Fruit fly (Drosophila melanogaster): Measurements from ENCODE around the gene CG3198.

Gene CG3198

dm6 chrX:6694105-6694788, 20.5 kb upstream of the CG3198 start:
- no peak for TF ChIP-seq GATAd (GFP tag; optimal IDR thresholded peaks at IDR 0.05)
- TF ChIP-seq Dif (GFP tag; optimal IDR thresholded peaks at IDR 0.05; ENCODE audit: partially characterized antibody): peak; percentile 26
- TF ChIP-seq Abd-B (GFP tag; optimal IDR thresholded peaks at IDR 0.05): peak; percentile 41
- no peak for TF ChIP-seq Vsx2 (GFP tag; optimal IDR thresholded peaks at IDR 0.05; ENCODE audit: partially characterized antibody)
- TF ChIP-seq ey (GFP tag; optimal IDR thresholded peaks at IDR 0.05): no peak
- no peak for TF ChIP-seq dmrt93B (GFP tag; optimal IDR thresholded peaks at IDR 0.05)
- no peak for TF ChIP-seq fru (GFP tag; optimal IDR thresholded peaks at IDR 0.05)
- peak; percentile 79 for TF ChIP-seq psq (GFP tag; optimal IDR thresholded peaks at IDR 0.05)
- TF ChIP-seq rgr (GFP tag; optimal IDR thresholded peaks at IDR 0.05): no peak
- TF ChIP-seq Sp1 (GFP tag; optimal IDR thresholded peaks at IDR 0.05): no peak
- peak; percentile 8 for TF ChIP-seq Hr78 (GFP tag; optimal IDR thresholded peaks at IDR 0.05)
- TF ChIP-seq N (GFP tag; optimal IDR thresholded peaks at IDR 0.05): no peak

DNA sequence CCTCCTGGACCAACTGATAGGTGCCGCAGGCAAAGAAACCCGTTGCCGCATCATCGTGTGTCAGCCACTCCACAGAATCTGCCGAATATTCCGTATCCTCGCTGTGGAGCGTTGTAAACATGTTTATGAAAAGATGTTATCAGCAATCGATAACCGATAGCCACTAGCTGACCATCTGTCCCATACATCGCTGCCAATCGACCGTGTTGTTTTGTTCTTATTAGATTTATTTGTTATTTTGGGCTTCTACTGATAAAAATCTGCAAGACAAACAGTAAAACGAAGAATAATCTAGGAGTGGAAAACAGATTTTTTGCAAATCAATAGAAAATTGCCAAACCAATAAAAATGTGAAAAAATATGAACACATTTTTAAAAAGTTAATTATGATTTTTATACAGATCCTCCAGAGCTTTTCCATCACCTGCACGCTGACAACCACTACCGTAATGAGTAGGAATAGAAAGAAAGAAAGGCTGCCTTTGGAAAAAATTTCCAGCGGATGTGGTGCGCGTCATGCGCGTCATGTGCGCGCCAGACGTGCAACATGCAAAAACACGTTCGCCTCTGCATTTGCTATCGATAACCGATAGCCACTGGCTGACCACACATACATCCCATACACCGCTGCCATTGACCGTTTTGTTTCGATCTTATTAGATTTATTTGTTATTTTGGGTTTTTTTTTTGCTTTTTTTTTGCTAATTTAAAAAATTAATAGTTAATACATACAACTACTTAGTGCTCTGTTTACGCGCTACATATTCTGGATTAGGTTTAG, 15.0 kb upstream of the CG3198 start, which contains the start of gene CG3184:
CG3184 (minus strand) TSS at position 155 of the 781 bp plus-strand sequence.
- no peak for TF ChIP-seq CG32264 (GFP tag; optimal IDR thresholded peaks at IDR 0.05)
- TF ChIP-seq Myc (optimal IDR thresholded peaks at IDR 0.05): peak; percentile 44

DNA sequence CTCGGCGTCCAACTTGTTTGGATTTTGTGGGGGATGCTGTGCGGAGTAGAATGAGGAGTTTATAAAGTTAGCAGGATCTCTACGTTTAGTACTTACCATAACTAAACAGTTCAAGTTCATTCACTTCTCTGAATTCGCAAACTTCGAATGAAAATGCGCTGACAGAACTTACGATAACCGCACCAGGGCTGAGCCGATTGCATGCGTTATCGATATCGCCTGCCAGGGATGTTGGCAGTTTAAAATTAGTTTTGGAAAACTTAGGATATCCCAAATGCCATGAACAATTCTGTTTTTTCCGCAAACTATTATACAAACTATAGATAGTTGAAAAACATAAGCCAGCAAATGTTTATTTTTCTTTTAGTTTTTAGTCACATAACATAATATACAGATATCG, 13.5 kb upstream of the CG3198 start, which contains the start of gene CG44303:
CG44303 (minus strand) TSS at position 154 of the 400 bp plus-strand sequence.
- TF ChIP-seq Hr83 (GFP tag; optimal IDR thresholded peaks at IDR 0.05; ENCODE audit: poor library complexity, severe bottlenecking) (no peak), fru (GFP tag; optimal IDR thresholded peaks at IDR 0.05) (no peak), brk (GFP tag; optimal IDR thresholded peaks at IDR 0.05) (no peak), dmrt93B (GFP tag; optimal IDR thresholded peaks at IDR 0.05) (no peak), Jra (GFP tag; optimal IDR thresholded peaks at IDR 0.05) (no peak), lola (GFP tag; optimal IDR thresholded peaks at IDR 0.05) (no peak), psq (GFP tag; optimal IDR thresholded peaks at IDR 0.05) (no peak), Hr78 (GFP tag; optimal IDR thresholded peaks at IDR 0.05) (no peak), GATAd (GFP tag; optimal IDR thresholded peaks at IDR 0.05) (no peak), Sp1 (GFP tag; optimal IDR thresholded peaks at IDR 0.05) (no peak), CrebA (GFP tag; optimal IDR thresholded peaks at IDR 0.05; ENCODE audit: borderline replicate concordance) (no peak), N (GFP tag; optimal IDR thresholded peaks at IDR 0.05) (no peak), Hnf4 (GFP tag; optimal IDR thresholded peaks at IDR 0.05) (no peak), Abd-B (GFP tag; optimal IDR thresholded peaks at IDR 0.05) (no peak), tai (GFP tag; optimal IDR thresholded peaks at IDR 0.05) (no peak), woc (GFP tag; optimal IDR thresholded peaks at IDR 0.05) (no peak), Mio (GFP tag; optimal IDR thresholded peaks at IDR 0.05) (no peak), br (GFP tag; optimal IDR thresholded peaks at IDR 0.05) (no peak), jim (GFP tag; optimal IDR thresholded peaks at IDR 0.05) (no peak)

DNA sequence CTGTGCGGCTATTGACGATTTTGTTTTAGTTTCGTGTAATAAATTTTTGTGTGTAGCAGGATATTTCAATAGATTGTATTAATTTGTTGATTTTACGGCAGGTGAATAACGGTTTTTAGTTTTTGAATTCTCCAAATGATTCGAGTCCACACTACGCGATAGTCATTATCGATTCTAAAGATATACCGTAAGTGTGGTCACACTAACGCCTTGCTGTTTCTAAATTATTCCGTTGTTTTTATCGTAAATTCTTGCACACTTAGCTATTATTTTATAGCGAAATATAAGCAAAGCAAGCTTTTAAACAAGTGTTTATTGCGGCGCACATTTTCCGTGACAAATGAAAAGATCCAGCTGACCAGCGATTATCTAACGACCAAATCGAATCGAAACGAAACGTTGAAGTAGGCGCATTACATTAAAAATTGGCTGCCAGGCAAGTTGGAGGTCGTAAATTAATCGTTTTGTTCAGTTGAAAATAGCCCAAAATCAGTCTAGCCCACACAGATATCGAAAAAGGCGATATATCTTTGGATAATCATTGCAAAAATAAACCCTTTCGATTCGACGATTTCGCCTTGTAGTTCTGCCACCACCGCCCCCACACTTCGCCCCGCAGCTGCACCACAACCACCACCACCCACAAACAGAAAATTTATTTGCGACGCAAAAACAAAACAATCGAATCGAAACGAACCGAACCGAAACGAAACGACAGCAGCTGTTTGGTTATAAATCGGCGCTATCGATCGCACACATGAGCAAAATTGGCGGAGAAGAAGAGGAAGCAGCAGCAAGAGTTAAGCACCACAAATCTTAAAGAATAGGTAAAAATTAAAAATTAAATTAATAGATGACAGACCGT, 10.1 kb upstream of the CG3198 start, which contains the start of gene Pink1:
Pink1 (plus strand) TSS at position 164 of the 865 bp plus-strand sequence.
- TF ChIP-seq pan (optimal IDR thresholded peaks at IDR 0.05) (no peak), sage (GFP tag; optimal IDR thresholded peaks at IDR 0.05) (no peak), dl (GFP tag; optimal IDR thresholded peaks at IDR 0.05; ENCODE audit: insufficient read depth in 1 of 2, partially characterized antibody in 2 of 2) (no peak), Vsx2 (GFP tag; optimal IDR thresholded peaks at IDR 0.05; ENCODE audit: partially characterized antibody) (no peak), Sp1 (GFP tag; optimal IDR thresholded peaks at IDR 0.05) (peak; percentile 4), brk (GFP tag; optimal IDR thresholded peaks at IDR 0.05) (no peak), OdsH (GFP tag; optimal IDR thresholded peaks at IDR 0.05) (no peak), tai (GFP tag; optimal IDR thresholded peaks at IDR 0.05) (no peak), woc (GFP tag; optimal IDR thresholded peaks at IDR 0.05) (no peak), Rel (GFP tag; optimal IDR thresholded peaks at IDR 0.05) (no peak), Rel (tag; optimal IDR thresholded peaks at IDR 0.05) (peak; percentile 19), Myc (optimal IDR thresholded peaks at IDR 0.05) (peak; percentile 17)

All from whole organism, wandering third instar larva.